Worm (Caenorhabditis elegans) whole organism, L4/young adult: ENCODE results near the gene C49C8.3.

Experiments used
- W03F9.2 ChIP-seq: fragments of 150-350 bp; optimal IDR thresholded peaks from 2 replicates; lab custom pipeline; 2014; ENCODE audit warnings: missing biosample characterization, missing genetic modification characterization
- dao-5 ChIP-seq: sonication (generic microtip); optimal IDR thresholded peaks from 2 replicates; lab custom pipeline; 2016; ENCODE audit warnings: missing genotype, missing genetic modification characterization, moderate library complexity, missing compliant biosample characterization
- him-1 ChIP-seq: sonication (generic microtip); optimal IDR thresholded peaks from 2 replicates; lab custom pipeline; 2016; ENCODE audit warnings: missing genotype, missing genetic modification reagents, missing genetic modification characterization, missing compliant biosample characterization

- no peak for TF ChIP-seq dao-5 (tag; lab: Kevin White, UChicago)
- no peak for TF ChIP-seq him-1 (tag; lab: Kevin White, UChicago)
- no peak for TF ChIP-seq W03F9.2 (tag; lab: Kevin White, UChicago)
Measured at ce11 chrIV:8631033-8631432, 13.5 kb upstream of the C49C8.3 start, which contains the start of gene dgk-4.
